Worm (Caenorhabditis elegans) whole organism, L3 larva: ENCODE results near the gene W01B6.6.

Experiments used
- R02D3.7 ChIP-seq: fragments of 150-350 bp; optimal IDR thresholded peaks from 2 replicates; lab custom pipeline; 2014; ENCODE audit warnings: missing biosample characterization, missing genetic modification characterization
- ZK546.5 ChIP-seq: sonication (generic microtip); optimal IDR thresholded peaks from 2 replicates; lab custom pipeline; 2017; ENCODE audit warnings: missing biosample characterization, missing genetic modification characterization
- aly-2 ChIP-seq: fragments of 150-350 bp; optimal IDR thresholded peaks from 2 replicates; lab custom pipeline; 2014; ENCODE audit warnings: missing biosample characterization, missing genetic modification characterization
- ceh-16 ChIP-seq: sonication (generic microtip); optimal IDR thresholded peaks from 2 replicates; lab custom pipeline; 2017; ENCODE audit warnings: missing biosample characterization, missing genetic modification characterization
- ceh-28 ChIP-seq: fragments of 150-350 bp; optimal IDR thresholded peaks from 2 replicates; lab custom pipeline; 2014; ENCODE audit warnings: missing biosample characterization, missing genetic modification reagents, missing genetic modification characterization
- ceh-82 ChIP-seq: fragments of 150-350 bp; optimal IDR thresholded peaks from 2 replicates; lab custom pipeline; 2014; ENCODE audit warnings: missing biosample characterization, missing genetic modification characterization
- ceh-9 ChIP-seq: sonication (generic microtip); optimal IDR thresholded peaks from 2 replicates; lab custom pipeline; 2018; ENCODE audit warnings: missing biosample characterization, missing genetic modification characterization
- daf-12 ChIP-seq: fragments of 150-350 bp; optimal IDR thresholded peaks from 2 replicates; lab custom pipeline; 2014; ENCODE audit warnings: missing biosample characterization, missing genetic modification reagents, missing genetic modification characterization
- egl-5 ChIP-seq: fragments of 150-350 bp; optimal IDR thresholded peaks from 2 replicates; lab custom pipeline; 2017; ENCODE audit warnings: missing biosample characterization, missing genetic modification reagents, missing genetic modification characterization, inconsistent platforms
- elt-3 ChIP-seq, 3 experiments: fragments of 150-350 bp in 1 of 3; sonication (generic microtip) in 2 of 3; optimal IDR thresholded peaks; 2 replicates in 2 of 3; 4 replicates in 1 of 3; lab custom pipeline; 2014 to 2017; ENCODE audit warnings: missing biosample characterization in 3 of 3, missing genetic modification characterization in 3 of 3
- fkh-10 ChIP-seq: sonication (generic microtip); optimal IDR thresholded peaks from 2 replicates; lab custom pipeline; 2017; ENCODE audit warnings: missing biosample characterization, missing genetic modification reagents, missing genetic modification characterization
- fkh-2 ChIP-seq: fragments of 150-350 bp; optimal IDR thresholded peaks from 2 replicates; lab custom pipeline; 2014; ENCODE audit warnings: missing biosample characterization, missing genetic modification reagents, missing genetic modification characterization
- fos-1 ChIP-seq: fragments of 150-350 bp; optimal IDR thresholded peaks from 2 replicates; lab custom pipeline; 2014; ENCODE audit warnings: missing biosample characterization, missing genetic modification characterization
- hmg-11 ChIP-seq: sonication (generic microtip); optimal IDR thresholded peaks from 2 replicates; lab custom pipeline; 2016; ENCODE audit warnings: missing genetic modification characterization, missing compliant biosample characterization
- jun-1 ChIP-seq: fragments of 150-350 bp; optimal IDR thresholded peaks from 2 replicates; lab custom pipeline; 2014; ENCODE audit warnings: missing biosample characterization, missing genetic modification reagents, missing genetic modification characterization
- lin-15B ChIP-seq: fragments of 150-350 bp; optimal IDR thresholded peaks from 2 replicates; lab custom pipeline; 2014; ENCODE audit warnings: missing biosample characterization, missing genetic modification characterization
- lin-39 ChIP-seq: fragments of 150-350 bp; optimal IDR thresholded peaks from 2 replicates; lab custom pipeline; 2018; ENCODE audit warnings: missing biosample characterization, missing genetic modification reagents, missing genetic modification characterization
- lsy-12 ChIP-seq: sonication (generic microtip); optimal IDR thresholded peaks from 2 replicates; lab custom pipeline; 2016; ENCODE audit warnings: mild to moderate bottlenecking, missing genetic modification characterization, missing compliant biosample characterization
- mdl-1 ChIP-seq: fragments of 150-350 bp; optimal IDR thresholded peaks from 2 replicates; lab custom pipeline; 2014; ENCODE audit warnings: missing biosample characterization, missing genetic modification characterization
- mml-1 ChIP-seq: fragments of 150-350 bp; sonication (generic microtip); optimal IDR thresholded peaks from 3 replicates; lab custom pipeline; 2014; ENCODE audit warnings: missing biosample characterization, missing genetic modification characterization
- nfya-1 ChIP-seq: sonication (generic microtip); optimal IDR thresholded peaks from 2 replicates; lab custom pipeline; 2017; ENCODE audit warnings: missing genetic modification characterization, mild to moderate bottlenecking, missing compliant biosample characterization, antibody characterized with exemption, moderate library complexity; ENCODE audit not compliant: insufficient read depth
- nhr-23 ChIP-seq: fragments of 150-350 bp; optimal IDR thresholded peaks from 2 replicates; lab custom pipeline; 2014; ENCODE audit warnings: missing biosample characterization, missing genetic modification reagents, missing genetic modification characterization
- nhr-237 ChIP-seq: fragments of 150-350 bp; optimal IDR thresholded peaks from 2 replicates; lab custom pipeline; 2014; ENCODE audit warnings: missing biosample characterization, missing genetic modification characterization
- nhr-25 ChIP-seq: sonication (generic microtip); optimal IDR thresholded peaks from 2 replicates; lab custom pipeline; 2017; ENCODE audit warnings: missing biosample characterization, missing genetic modification characterization
- nhr-67 ChIP-seq: fragments of 150-350 bp; optimal IDR thresholded peaks from 2 replicates; lab custom pipeline; 2014; ENCODE audit warnings: missing biosample characterization, missing genetic modification characterization
- nhr-76 ChIP-seq: fragments of 150-350 bp; sonication (generic microtip); optimal IDR thresholded peaks from 5 replicates; lab custom pipeline; 2014; ENCODE audit warnings: missing biosample characterization, missing genetic modification characterization
- pha-4 ChIP-seq: fragments of 150-350 bp; optimal IDR thresholded peaks from 2 replicates; lab custom pipeline; 2014; ENCODE audit warnings: missing biosample characterization, missing genetic modification reagents, missing genetic modification characterization
- sea-2 ChIP-seq: fragments of 150-350 bp; sonication (generic microtip); optimal IDR thresholded peaks from 4 replicates; lab custom pipeline; 2014; ENCODE audit warnings: missing biosample characterization, missing genetic modification reagents, missing genetic modification characterization
- skn-1 ChIP-seq: fragments of 150-350 bp; optimal IDR thresholded peaks from 2 replicates; lab custom pipeline; 2014; ENCODE audit warnings: missing biosample characterization, missing genetic modification characterization
- tbx-2 ChIP-seq: sonication (generic microtip); optimal IDR thresholded peaks from 2 replicates; lab custom pipeline; 2016; ENCODE audit warnings: mild to moderate bottlenecking, missing genetic modification characterization, missing compliant biosample characterization
- unc-39 ChIP-seq: sonication (generic microtip); optimal IDR thresholded peaks from 4 replicates; lab custom pipeline; 2017; ENCODE audit warnings: missing biosample characterization, missing genetic modification characterization
- unc-62 ChIP-seq: fragments of 150-350 bp; sonication (generic microtip); optimal IDR thresholded peaks from 4 replicates; lab custom pipeline; 2014; ENCODE audit warnings: missing biosample characterization, missing genetic modification reagents, missing genetic modification characterization
- zag-1 ChIP-seq: fragments of 150-350 bp; optimal IDR thresholded peaks from 2 replicates; lab custom pipeline; 2014; ENCODE audit warnings: missing biosample characterization, missing genetic modification characterization
- ztf-11 ChIP-seq: fragments of 150-350 bp; optimal IDR thresholded peaks from 2 replicates; lab custom pipeline; 2014; ENCODE audit warnings: missing biosample characterization, missing genetic modification characterization
- ztf-4 ChIP-seq: fragments of 150-350 bp; optimal IDR thresholded peaks from 2 replicates; lab custom pipeline; 2014; ENCODE audit warnings: missing biosample characterization, missing genetic modification characterization

The W01B6.6 gene

ce11 chrIV:10095171-10095570, 14.3 kb downstream of the W01B6.6 start, which contains the start of the genes C04G2.5 and msp-36:
Gene C04G2.5, minus strand, starts transcription at chrIV:10095271.
Gene msp-36, plus strand, starts transcription at chrIV:10095433.
- no peak for TF ChIP-seq aly-2 (tag; lab: Kevin White, UChicago)
- TF ChIP-seq hmg-11 (tag; lab: Kevin White, UChicago): no peak
- no peak for TF ChIP-seq ceh-28
- no peak for TF ChIP-seq fos-1 (tag; lab: Kevin White, UChicago)

- TF ChIP-seq R02D3.7 (tag; lab: Kevin White, UChicago): peak; percentile 71
- no peak for TF ChIP-seq ZK546.5
- no peak for TF ChIP-seq lsy-12 (tag; lab: Kevin White, UChicago)
- no peak for TF ChIP-seq nhr-67 (tag; lab: Kevin White, UChicago)
- TF ChIP-seq sea-2 (GFP tag; lab: Kevin White, UChicago): no peak
- TF ChIP-seq daf-12: no peak
- no peak for TF ChIP-seq egl-5 (tag; lab: Kevin White, UChicago)
- TF ChIP-seq lin-15B (tag; lab: Kevin White, UChicago): peak; percentile 42
- no peak for TF ChIP-seq nfya-1 (tag; lab: Kevin White, UChicago)
- no peak for TF ChIP-seq fkh-10 (GFP tag; lab: Kevin White, UChicago)
- TF ChIP-seq hmg-11 (tag; lab: Kevin White, UChicago): no peak
- no peak for TF ChIP-seq lin-39
- TF ChIP-seq, all 47 proteins: peak for 2
Measured at ce11 chrIV:10096881-10097280, 16.0 kb downstream of the W01B6.6 start, which contains the start of gene dis-3. Gene dis-3, plus strand, starts transcription at chrIV:10097202.

- TF ChIP-seq R02D3.7 (tag; lab: Kevin White, UChicago) (no peak), ceh-9 (no peak), daf-12 (no peak), fkh-2 (tag; lab: Kevin White, UChicago) (no peak), unc-39 (tag; lab: Kevin White, UChicago) (no peak), lin-39 (no peak), fkh-10 (GFP tag; lab: Kevin White, UChicago) (no peak), lsy-12 (tag; lab: Kevin White, UChicago) (no peak), aly-2 (tag; lab: Kevin White, UChicago) (no peak), mml-1 (no peak), unc-62 (GFP tag; lab: Kevin White, UChicago) (no peak), nhr-76 (tag; lab: Kevin White, UChicago) (no peak)
Measured at ce11 chrIV:10110417-10110816, 29.5 kb downstream of the W01B6.6 start, which contains the start of gene egl-38. Gene egl-38, minus strand, starts transcription at chrIV:10110517.

- TF ChIP-seq ztf-11: no peak
- TF ChIP-seq zag-1 (tag; lab: Kevin White, UChicago): no peak
- no peak for TF ChIP-seq ztf-4 (tag; lab: Kevin White, UChicago)
- no peak for TF ChIP-seq fkh-2 (tag; lab: Kevin White, UChicago)
- no peak for TF ChIP-seq pha-4 (tag; lab: Kevin White, UChicago)
- no peak for TF ChIP-seq aly-2 (tag; lab: Kevin White, UChicago)
- TF ChIP-seq ceh-16 (tag; lab: Kevin White, UChicago): no peak
- no peak for TF ChIP-seq fkh-10 (GFP tag; lab: Kevin White, UChicago)
- no peak for TF ChIP-seq nhr-25 (tag; lab: Kevin White, UChicago)
- TF ChIP-seq R02D3.7 (tag; lab: Kevin White, UChicago): no peak
Measured at ce11 chrIV:10110870-10111269, 30.0 kb downstream of the W01B6.6 start.

- no peak for TF ChIP-seq lin-39
Measured at ce11 chrIV:10111441-10111840, 30.5 kb downstream of the W01B6.6 start, which contains the start of gene spch-1. Gene spch-1, minus strand, starts transcription at chrIV:10111541.

- TF ChIP-seq ceh-82 (tag; lab: Kevin White, UChicago): no peak
- no peak for TF ChIP-seq pha-4 (tag; lab: Kevin White, UChicago)
- no peak for TF ChIP-seq daf-12
- TF ChIP-seq fkh-10 (GFP tag; lab: Kevin White, UChicago): no peak
- TF ChIP-seq fos-1 (tag; lab: Kevin White, UChicago): no peak
- TF ChIP-seq tbx-2 (tag; lab: Kevin White, UChicago): no peak
- TF ChIP-seq nfya-1 (tag; lab: Kevin White, UChicago): no peak
- TF ChIP-seq mdl-1 (tag; lab: Kevin White, UChicago): no peak
- TF ChIP-seq ZK546.5: no peak
- no peak for TF ChIP-seq skn-1 (tag; lab: Kevin White, UChicago)
- TF ChIP-seq nhr-237: no peak
- TF ChIP-seq nhr-25 (tag; lab: Kevin White, UChicago): no peak
- TF ChIP-seq nhr-76 (tag; lab: Kevin White, UChicago): no peak
- no peak for TF ChIP-seq nhr-23
- TF ChIP-seq jun-1 (tag; lab: Kevin White, UChicago): no peak
- TF ChIP-seq ztf-11: no peak
- no peak for TF ChIP-seq lin-39
- TF ChIP-seq hmg-11 (tag; lab: Kevin White, UChicago): no peak
- no peak for TF ChIP-seq elt-3 (tag; optimal IDR thresholded peaks at IDR 0.05; lab: Kevin White, UChicago)
- TF ChIP-seq lsy-12 (tag; lab: Kevin White, UChicago): no peak
Measured at ce11 chrIV:10112570-10112969, 31.7 kb downstream of the W01B6.6 start, which contains the start of gene nsph-3.2. Gene nsph-3.2, plus strand, starts transcription at chrIV:10112870.
